Worm (Caenorhabditis elegans) whole organism, L4 larva: ENCODE measurements around the gene egl-13.

Source experiments
- F10B5.3 ChIP-seq: sonication (generic microtip); optimal IDR thresholded peaks from 2 replicates; lab custom pipeline; 2016; ENCODE audit warnings: mild to moderate bottlenecking, missing genetic modification characterization, missing compliant biosample characterization
- F26F4.8 ChIP-seq: fragments of 200-800 bp; sonication (Bioruptor generic); conservative IDR thresholded peaks from 2 replicates; pipeline ENCODE4 v1.3.6; 2022; ENCODE audit warnings: missing genetic modification characterization, missing compliant biosample characterization
- ama-1 ChIP-seq: fragments of 150-350 bp; optimal IDR thresholded peaks from 2 replicates; lab custom pipeline; 2014; ENCODE audit warnings: inconsistent platforms, mixed read lengths
- arid-1 ChIP-seq: fragments of 200-800 bp; sonication (Bioruptor generic); conservative IDR thresholded peaks from 2 replicates; pipeline ENCODE4 v1.3.6; 2022; ENCODE audit warnings: missing genetic modification reagents, missing genetic modification characterization, missing compliant biosample characterization
- attf-4 ChIP-seq: sonication (generic microtip); optimal IDR thresholded peaks from 3 replicates; lab custom pipeline; 2017; ENCODE audit warnings: missing biosample characterization, missing genetic modification characterization
- cey-2 ChIP-seq: sonication (generic microtip); optimal IDR thresholded peaks from 3 replicates; lab custom pipeline; 2017; ENCODE audit warnings: missing genetic modification characterization, mild to moderate bottlenecking, missing compliant biosample characterization, antibody characterized with exemption, borderline replicate concordance; ENCODE audit not compliant: insufficient read depth
- daf-16 ChIP-seq, 3 experiments: sonication (generic microtip); optimal IDR thresholded peaks; 2 replicates each; lab custom pipeline; 2016 to 2017; ENCODE audit warnings: missing genetic modification characterization in 3 of 3, missing genetic modification reagents in 3 of 3, mild to moderate bottlenecking in 2 of 3, missing compliant biosample characterization in 2 of 3, missing biosample characterization in 1 of 3, moderate library complexity in 1 of 3
- daf-19 ChIP-seq: fragments of 200-800 bp; sonication (Bioruptor generic); conservative IDR thresholded peaks from 2 replicates; pipeline ENCODE4 v1.3.6; 2022; ENCODE audit warnings: missing genetic modification characterization, missing compliant biosample characterization
- dmd-6 ChIP-seq: fragments of 200-800 bp; sonication (Bioruptor generic); IDR thresholded peaks from 2 replicates; pipeline ENCODE4 v1.3.6; 2022; ENCODE audit warnings: missing genetic modification reagents, missing genetic modification characterization, missing compliant biosample characterization
- dmd-9 ChIP-seq: fragments of 200-800 bp; sonication (Bioruptor generic); IDR thresholded peaks from 2 replicates; pipeline ENCODE4 v1.3.6; 2022; ENCODE audit warnings: missing genetic modification reagents, missing genetic modification characterization, missing compliant biosample characterization
- duxl-1 ChIP-seq: sonication (generic microtip); optimal IDR thresholded peaks from 2 replicates; lab custom pipeline; 2016; ENCODE audit warnings: mild to moderate bottlenecking, missing genetic modification characterization, moderate library complexity, missing compliant biosample characterization; ENCODE audit not compliant: poor library complexity
- fkh-10 ChIP-seq: fragments of 150-350 bp; optimal IDR thresholded peaks from 2 replicates; lab custom pipeline; 2014; ENCODE audit warnings: missing biosample characterization, missing genetic modification reagents, missing genetic modification characterization
- gei-8 ChIP-seq: fragments of 200-800 bp; sonication (Bioruptor generic); optimal IDR thresholded peaks from 2 replicates; lab custom pipeline; 2018; ENCODE audit warnings: mild to moderate bottlenecking, missing genetic modification characterization, missing compliant biosample characterization
- hif-1 ChIP-seq, 2 experiments: sonication (generic microtip); optimal IDR thresholded peaks; 2 replicates each; lab custom pipeline; 2016 to 2017; ENCODE audit warnings: missing compliant biosample characterization in 2 of 2, missing genetic modification characterization in 2 of 2, missing genetic modification reagents in 2 of 2, missing genotype in 2 of 2, mild to moderate bottlenecking in 1 of 2
- jun-1 ChIP-seq: fragments of 150-350 bp; optimal IDR thresholded peaks from 2 replicates; lab custom pipeline; 2014; ENCODE audit warnings: missing biosample characterization, missing genetic modification reagents, missing genetic modification characterization
- lim-7 ChIP-seq: fragments of 200-800 bp; sonication (Bioruptor generic); IDR thresholded peaks from 2 replicates; pipeline ENCODE4 v1.3.6; 2022; ENCODE audit warnings: missing genetic modification characterization, missing compliant biosample characterization
- lin-1 ChIP-seq: fragments of 200-800 bp; sonication (Bioruptor generic); IDR thresholded peaks from 2 replicates; pipeline ENCODE4 v1.3.6; 2022; ENCODE audit warnings: missing genetic modification reagents, missing genetic modification characterization, missing compliant biosample characterization
- lin-13 ChIP-seq: fragments of 150-350 bp; optimal IDR thresholded peaks from 2 replicates; lab custom pipeline; 2014; ENCODE audit warnings: missing biosample characterization, missing genetic modification reagents, missing genetic modification characterization
- lin-29 ChIP-seq: fragments of 200-800 bp; sonication (Bioruptor generic); IDR thresholded peaks from 2 replicates; pipeline ENCODE4 v1.3.6; 2022; ENCODE audit warnings: missing genetic modification reagents, missing genetic modification characterization, missing compliant biosample characterization
- lin-38 ChIP-seq: fragments of 200-800 bp; sonication (Bioruptor generic); IDR thresholded peaks from 2 replicates; pipeline ENCODE4 v1.3.6; 2022; ENCODE audit warnings: missing genetic modification reagents, missing genetic modification characterization, missing compliant biosample characterization
- lin-39 ChIP-seq: fragments of 150-350 bp; optimal IDR thresholded peaks from 2 replicates; lab custom pipeline; 2014; ENCODE audit warnings: missing biosample characterization, missing genetic modification reagents, missing genetic modification characterization
- lsy-2 ChIP-seq, 2 experiments: fragments of 150-350 bp in 1 of 2; sonication (generic microtip) in 1 of 2; optimal IDR thresholded peaks; 2 replicates each; lab custom pipeline; 2014 to 2017; ENCODE audit warnings: missing biosample characterization in 2 of 2, missing genetic modification characterization in 2 of 2
- madf-5 ChIP-seq, 2 experiments: fragments of 200-800 bp; sonication (Bioruptor generic); IDR thresholded peaks; 2 replicates each; pipeline ENCODE4 v1.3.6; 2022; ENCODE audit warnings: missing compliant biosample characterization in 2 of 2, missing genetic modification characterization in 2 of 2
- mdl-1 ChIP-seq, 2 experiments: fragments of 150-350 bp in 1 of 2; sonication (generic microtip) in 1 of 2; optimal IDR thresholded peaks; 2 replicates each; lab custom pipeline; 2014 to 2017; ENCODE audit warnings: missing biosample characterization in 2 of 2, missing genetic modification characterization in 2 of 2
- mdt-29 ChIP-seq: fragments of 200-800 bp; sonication (Bioruptor generic); IDR thresholded peaks from 2 replicates; pipeline ENCODE4 v1.3.6; 2022; ENCODE audit warnings: missing genetic modification reagents, missing genetic modification characterization, missing compliant biosample characterization
- mep-1 ChIP-seq: fragments of 150-350 bp; sonication (generic microtip); optimal IDR thresholded peaks from 3 replicates; lab custom pipeline; 2014; ENCODE audit warnings: missing biosample characterization, missing genetic modification characterization
- mxl-2 ChIP-seq: fragments of 200-800 bp; sonication (Bioruptor generic); conservative IDR thresholded peaks from 2 replicates; pipeline ENCODE4 v1.3.6; 2022; ENCODE audit warnings: missing genetic modification reagents, missing genetic modification characterization, missing compliant biosample characterization
- nhr-102 ChIP-seq: sonication (generic microtip); optimal IDR thresholded peaks from 2 replicates; lab custom pipeline; 2016; ENCODE audit warnings: mild to moderate bottlenecking, missing genetic modification characterization, moderate library complexity, missing compliant biosample characterization
- nhr-111 ChIP-seq: fragments of 200-800 bp; sonication (Bioruptor generic); optimal IDR thresholded peaks from 2 replicates; lab custom pipeline; 2018; ENCODE audit warnings: mild to moderate bottlenecking, missing genetic modification characterization, missing compliant biosample characterization
- nhr-25 ChIP-seq: sonication (generic microtip); optimal IDR thresholded peaks from 2 replicates; lab custom pipeline; 2017; ENCODE audit warnings: missing genetic modification characterization, mild to moderate bottlenecking, missing compliant biosample characterization, antibody characterized with exemption, moderate library complexity, borderline replicate concordance; ENCODE audit not compliant: insufficient read depth
- nhr-42 ChIP-seq: fragments of 200-800 bp; sonication (Bioruptor generic); IDR thresholded peaks from 2 replicates; pipeline ENCODE4 v1.3.6; 2022; ENCODE audit warnings: missing genetic modification characterization, missing compliant biosample characterization
- nhr-48 ChIP-seq: sonication (generic microtip); optimal IDR thresholded peaks from 2 replicates; lab custom pipeline; 2016; ENCODE audit warnings: mild to moderate bottlenecking, missing genetic modification characterization, missing compliant biosample characterization
- nhr-6 ChIP-seq: fragments of 150-350 bp; optimal IDR thresholded peaks from 2 replicates; lab custom pipeline; 2014; ENCODE audit warnings: missing biosample characterization, missing genetic modification characterization
- nhr-76 ChIP-seq: fragments of 150-350 bp; optimal IDR thresholded peaks from 2 replicates; lab custom pipeline; 2014; ENCODE audit warnings: missing biosample characterization, missing genetic modification characterization
- pha-4 ChIP-seq, 2 experiments: fragments of 150-350 bp in 1 of 2; fragments of 200-800 bp in 1 of 2; sonication (Bioruptor generic) in 1 of 2; IDR thresholded peaks in 1 of 2; optimal IDR thresholded peaks in 1 of 2; 2 replicates each; pipeline versions ENCODE4 v1.3.6 to Lab custom; 2014 to 2022; ENCODE audit warnings: missing genetic modification characterization in 2 of 2, missing genetic modification reagents in 2 of 2, missing biosample characterization in 1 of 2, missing compliant biosample characterization in 1 of 2
- php-3 ChIP-seq: fragments of 200-800 bp; sonication (Bioruptor generic); IDR thresholded peaks from 2 replicates; pipeline ENCODE4 v1.3.6; 2022; ENCODE audit warnings: missing genetic modification reagents, missing genetic modification characterization, missing compliant biosample characterization
- skn-1 ChIP-seq: fragments of 150-350 bp; optimal IDR thresholded peaks from 2 replicates; lab custom pipeline; 2014; ENCODE audit warnings: missing biosample characterization, missing genetic modification characterization
- snpc-4 ChIP-seq: fragments of 150-350 bp; optimal IDR thresholded peaks from 2 replicates; lab custom pipeline; 2014; ENCODE audit warnings: missing biosample characterization, missing genetic modification characterization
- spr-3 ChIP-seq: fragments of 200-800 bp; sonication (Bioruptor generic); optimal IDR thresholded peaks from 2 replicates; lab custom pipeline; 2018; ENCODE audit warnings: mild to moderate bottlenecking, missing genetic modification characterization, missing compliant biosample characterization
- tra-1 ChIP-seq: fragments of 200-800 bp; sonication (Bioruptor generic); IDR thresholded peaks from 2 replicates; pipeline ENCODE4 v1.3.6; 2022; ENCODE audit warnings: missing genetic modification reagents, missing genetic modification characterization, missing compliant biosample characterization
- unc-62 ChIP-seq, 3 experiments: fragments of 150-350 bp in 1 of 3; sonication (generic microtip); optimal IDR thresholded peaks in 2 of 3; peaks in 1 of 3; 1 replicate in 1 of 3; 2 replicates in 2 of 3; lab custom pipeline; 2014 to 2017; ENCODE audit warnings: missing biosample characterization in 3 of 3, missing genetic modification characterization in 3 of 3, missing genetic modification reagents in 3 of 3, missing genotype in 1 of 3
- vab-7 ChIP-seq: fragments of 200-800 bp; sonication (Bioruptor generic); IDR thresholded peaks from 2 replicates; pipeline ENCODE4 v1.3.6; 2022; ENCODE audit warnings: missing genetic modification reagents, missing genetic modification characterization, missing compliant biosample characterization
- zfp-2 ChIP-seq: sonication (generic microtip); optimal IDR thresholded peaks from 2 replicates; lab custom pipeline; 2016; ENCODE audit warnings: mild to moderate bottlenecking, missing genetic modification characterization, missing compliant biosample characterization
- zfp-3 ChIP-seq: fragments of 200-800 bp; sonication (Bioruptor generic); conservative IDR thresholded peaks from 2 replicates; pipeline ENCODE4 v1.3.6; 2022; ENCODE audit warnings: missing genetic modification reagents, missing genetic modification characterization, missing compliant biosample characterization
- zip-2 ChIP-seq: fragments of 150-350 bp; optimal IDR thresholded peaks from 2 replicates; lab custom pipeline; 2014; ENCODE audit warnings: missing biosample characterization, missing genetic modification characterization
- ztf-11 ChIP-seq: fragments of 150-350 bp; optimal IDR thresholded peaks from 2 replicates; lab custom pipeline; 2014; ENCODE audit warnings: missing biosample characterization, missing genetic modification characterization
- ztf-7 ChIP-seq: fragments of 150-350 bp; optimal IDR thresholded peaks from 2 replicates; lab custom pipeline; 2014; ENCODE audit warnings: missing biosample characterization, missing genetic modification characterization

egl-13 gene

ce11 chrX:5707809-5708208 is 44.2 kb downstream of the egl-13 start (continued):
- peak in 1 of 2 experiments; percentile 3 for TF ChIP-seq mdl-1 (tag; optimal IDR thresholded peaks at IDR 0.05; lab: Kevin White, UChicago)
- TF ChIP-seq nhr-42 (GFP tag; lab: Robert Waterston, UW): peak; percentile 82
- no peak for TF ChIP-seq lin-13 (GFP tag; lab: Kevin White, UChicago)
- TF ChIP-seq lsy-2 (tag; optimal IDR thresholded peaks at IDR 0.05; lab: Kevin White, UChicago): no peak
- TF ChIP-seq dmd-9 (GFP tag; lab: Robert Waterston, UW): peak; percentile 75; the same call in 1 of the 2 replicates
- no peak for TF ChIP-seq jun-1
- TF ChIP-seq nhr-48 (tag; lab: Kevin White, UChicago): peak; percentile 41
- TF ChIP-seq fkh-10: no peak
- TF ChIP-seq pha-4 (GFP tag; IDR thresholded peaks at IDR 0.05; lab: Robert Waterston, UW): no peak; the same call in none of the 2 replicates
- TF ChIP-seq pha-4 (tag; optimal IDR thresholded peaks at IDR 0.05; lab: Kevin White, UChicago): no peak
- TF ChIP-seq tra-1: peak; percentile 92
- peak; percentile 94 for TF ChIP-seq lim-7 (GFP tag; lab: Robert Waterston, UW)
- no peak for TF ChIP-seq zip-2 (tag; lab: Kevin White, UChicago)
- peak; percentile 47 for TF ChIP-seq ztf-7 (tag; lab: Kevin White, UChicago)
- 0 out of 2 replicates have a peak, but pooled peaks have one; percentile 50 for TF ChIP-seq lin-29 (GFP tag; lab: Robert Waterston, UW)
- peak; percentile 73; the same call in 1 of the 2 replicates for TF ChIP-seq zfp-3 (GFP tag; lab: Robert Waterston, UW)
- TF ChIP-seq lin-38 (GFP tag; lab: Robert Waterston, UW): peak; percentile 81
- no peak for TF ChIP-seq nhr-76 (tag; lab: Kevin White, UChicago)
- peak in 1 of 2 experiments; percentile 35 for TF ChIP-seq hif-1 (tag; optimal IDR thresholded peaks at IDR 0.05; lab: Kevin White, UChicago)
- TF ChIP-seq mdt-29: peak; percentile 78
- TF ChIP-seq dmd-6 (GFP tag; lab: Robert Waterston, UW): peak; percentile 58; the same call in 1 of the 2 replicates
- no peak for TF ChIP-seq mxl-2 (GFP tag; lab: Robert Waterston, UW)
- TF ChIP-seq cey-2 (tag; lab: Kevin White, UChicago): no peak
- TF ChIP-seq spr-3 (GFP tag; lab: Kevin White, UChicago): peak; percentile 43
- no peak for TF ChIP-seq ztf-11
- no peak for TF ChIP-seq nhr-6
- TF ChIP-seq lin-1 (GFP tag; lab: Robert Waterston, UW): peak; percentile 93
- peak; percentile 77 for TF ChIP-seq daf-19 (GFP tag; lab: Robert Waterston, UW)
- peak; percentile 19 for TF ChIP-seq zfp-2 (tag; lab: Kevin White, UChicago)
- no peak for TF ChIP-seq attf-4 (tag; lab: Kevin White, UChicago)
- TF ChIP-seq ama-1 (lab: Kevin White, UChicago): no peak
- TF ChIP-seq madf-5 (GFP tag; IDR thresholded peaks at IDR 0.05; lab: Robert Waterston, UW): peak; percentile 77 to 85; a peak in 2 of 4 replicates
- TF ChIP-seq snpc-4 (tag; lab: Kevin White, UChicago): no peak
- peak; percentile 70 for TF ChIP-seq F10B5.3
- TF ChIP-seq unc-62 (GFP tag; optimal IDR thresholded peaks at IDR 0.05 in 1 of 2; lab: Kevin White, UChicago): no peak
- TF ChIP-seq unc-62 (tag; optimal IDR thresholded peaks at IDR 0.05; lab: Kevin White, UChicago): no peak
- TF ChIP-seq duxl-1 (tag; lab: Kevin White, UChicago): peak; percentile 38
- peak; percentile 69 for TF ChIP-seq mep-1
- TF ChIP-seq vab-7 (GFP tag; lab: Robert Waterston, UW): peak; percentile 94
- TF ChIP-seq arid-1: peak; percentile 93

- TF ChIP-seq nhr-111 (GFP tag; lab: Kevin White, UChicago) (no peak), daf-16 (GFP tag; optimal IDR thresholded peaks at IDR 0.05; lab: Kevin White, UChicago) (peak in 1 of 2 experiments; percentile 37), daf-16 (tag; optimal IDR thresholded peaks at IDR 0.05; lab: Kevin White, UChicago) (peak; percentile 27), vab-7 (GFP tag; lab: Robert Waterston, UW) (peak; percentile 49; the same call in 1 of the 2 replicates), dmd-6 (GFP tag; lab: Robert Waterston, UW) (0 out of 2 replicates have a peak, but pooled peaks have one; percentile 20), nhr-25 (tag; lab: Kevin White, UChicago) (no peak), duxl-1 (tag; lab: Kevin White, UChicago) (no peak), ztf-11 (no peak), mdt-29 (peak; percentile 56; the same call in 1 of the 2 replicates), F26F4.8 (GFP tag; lab: Robert Waterston, UW) (0 out of 2 replicates have a peak, but pooled peaks have one; percentile 62), lim-7 (GFP tag; lab: Robert Waterston, UW) (peak; percentile 64), php-3 (GFP tag; lab: Robert Waterston, UW) (no peak), lin-38 (GFP tag; lab: Robert Waterston, UW) (peak; percentile 59), gei-8 (GFP tag; lab: Kevin White, UChicago) (no peak), skn-1 (tag; lab: Kevin White, UChicago) (no peak), nhr-102 (tag; lab: Kevin White, UChicago) (no peak), lin-39 (tag; lab: Kevin White, UChicago) (no peak), madf-5 (GFP tag; IDR thresholded peaks at IDR 0.05; lab: Robert Waterston, UW) (0 out of 4 replicates have a peak, but pooled peaks of 1 of the 2 experiments have one; percentile 13)
These were observed 45.6 kb downstream of the egl-13 start for ce11 chrX:5709205-5709604.
